Worm (Caenorhabditis elegans) whole organism, young adult: ENCODE measurements around the gene srbc-44.

Experiments
- B0261.1 ChIP-seq: sonication (generic microtip); optimal IDR thresholded peaks from 2 replicates; lab custom pipeline; 2016; ENCODE audit warnings: mild to moderate bottlenecking, missing genetic modification characterization, moderate library complexity, missing compliant biosample characterization
- F55B11.4 ChIP-seq: sonication (generic microtip); optimal IDR thresholded peaks from 2 replicates; lab custom pipeline; 2016; ENCODE audit warnings: missing compliant biosample characterization, missing genetic modification characterization, borderline replicate concordance; ENCODE audit not compliant: insufficient read depth
- Y56A3A.18 ChIP-seq: fragments of 200-800 bp; sonication (Bioruptor generic); IDR thresholded peaks from 2 replicates; pipeline ENCODE4 v1.3.6; 2022; ENCODE audit warnings: missing genetic modification reagents, missing genetic modification characterization, missing compliant biosample characterization
- Y67H2A.10 ChIP-seq: fragments of 200-800 bp; sonication (Bioruptor generic); conservative IDR thresholded peaks from 2 replicates; pipeline ENCODE4 v1.3.6; 2022; ENCODE audit warnings: missing genetic modification reagents, missing genetic modification characterization, missing compliant biosample characterization
- akir-1 ChIP-seq: fragments of 200-800 bp; sonication (Bioruptor generic); optimal IDR thresholded peaks from 2 replicates; lab custom pipeline; 2018; ENCODE audit warnings: mild to moderate bottlenecking, missing genetic modification characterization, moderate library complexity, missing compliant biosample characterization
- bed-1 ChIP-seq: fragments of 200-800 bp; sonication (Bioruptor generic); IDR thresholded peaks from 2 replicates; pipeline ENCODE4 v1.3.6; 2022; ENCODE audit warnings: missing genetic modification reagents, missing genetic modification characterization, missing compliant biosample characterization
- bed-2 ChIP-seq: fragments of 200-800 bp; sonication (Bioruptor generic); IDR thresholded peaks from 2 replicates; pipeline ENCODE4 v1.3.6; 2022; ENCODE audit warnings: missing genetic modification reagents, missing genetic modification characterization, missing compliant biosample characterization
- ccch-3 ChIP-seq: fragments of 200-800 bp; sonication (Bioruptor generic); optimal IDR thresholded peaks from 2 replicates; lab custom pipeline; 2018; ENCODE audit warnings: mild to moderate bottlenecking, missing genetic modification characterization, missing compliant biosample characterization
- ceh-100 ChIP-seq: fragments of 200-800 bp; sonication (Bioruptor generic); IDR thresholded peaks from 2 replicates; pipeline ENCODE4 v1.3.6; 2022; ENCODE audit warnings: missing genetic modification reagents, missing genetic modification characterization, missing compliant biosample characterization
- ceh-27 ChIP-seq: fragments of 200-800 bp; sonication (Bioruptor generic); optimal IDR thresholded peaks from 2 replicates; lab custom pipeline; 2018; ENCODE audit warnings: mild to moderate bottlenecking, missing genetic modification characterization, moderate library complexity, missing compliant biosample characterization
- chd-7 ChIP-seq: sonication (generic microtip); optimal IDR thresholded peaks from 2 replicates; lab custom pipeline; 2016; ENCODE audit warnings: mild to moderate bottlenecking, missing genetic modification characterization, moderate library complexity, missing compliant biosample characterization
- dpl-1 ChIP-seq: fragments of 150-350 bp; optimal IDR thresholded peaks from 2 replicates; lab custom pipeline; 2014; ENCODE audit warnings: missing biosample characterization, missing genetic modification reagents, missing genetic modification characterization
- egl-44 ChIP-seq: fragments of 200-800 bp; sonication (Bioruptor generic); IDR thresholded peaks from 2 replicates; pipeline ENCODE4 v1.3.6; 2022; ENCODE audit warnings: missing genetic modification reagents, missing genetic modification characterization, missing compliant biosample characterization
- gei-17 ChIP-seq: fragments of 200-800 bp; sonication (Bioruptor generic); optimal IDR thresholded peaks from 2 replicates; lab custom pipeline; 2018; ENCODE audit warnings: mild to moderate bottlenecking, missing genetic modification characterization, missing compliant biosample characterization
- lin-35 ChIP-seq, 3 experiments: fragments of 150-350 bp in 2 of 3; sonication (generic microtip) in 1 of 3; optimal IDR thresholded peaks; 2 replicates each; lab custom pipeline; 2014 to 2018; ENCODE audit warnings: missing biosample characterization in 3 of 3, missing genetic modification characterization in 3 of 3, missing genetic modification reagents in 3 of 3
- lin-40 ChIP-seq: sonication (generic microtip); optimal IDR thresholded peaks from 2 replicates; lab custom pipeline; 2016; ENCODE audit warnings: missing genetic modification characterization, mild to moderate bottlenecking, missing compliant biosample characterization, missing genotype, missing genetic modification reagents
- lin-54 ChIP-seq: fragments of 200-800 bp; sonication (Bioruptor generic); optimal IDR thresholded peaks from 2 replicates; lab custom pipeline; 2018; ENCODE audit warnings: mild to moderate bottlenecking, missing genetic modification characterization, missing compliant biosample characterization
- nfya-1 ChIP-seq: sonication (generic microtip); optimal IDR thresholded peaks from 2 replicates; lab custom pipeline; 2017; ENCODE audit warnings: antibody characterized with exemption, missing compliant biosample characterization, missing genetic modification characterization, borderline replicate concordance; ENCODE audit not compliant: insufficient read depth
- nhr-179 ChIP-seq: sonication (generic microtip); optimal IDR thresholded peaks from 2 replicates; lab custom pipeline; 2016; ENCODE audit warnings: mild to moderate bottlenecking, missing genetic modification characterization, missing compliant biosample characterization
- nhr-80 ChIP-seq: sonication (generic microtip); optimal IDR thresholded peaks from 2 replicates; lab custom pipeline; 2016; ENCODE audit warnings: missing genetic modification characterization, missing compliant biosample characterization
- pbrm-1 ChIP-seq: fragments of 200-800 bp; sonication (Bioruptor generic); IDR thresholded peaks from 2 replicates; pipeline ENCODE4 v1.3.6; 2022; ENCODE audit warnings: missing genetic modification reagents, missing genetic modification characterization, missing compliant biosample characterization
- rcor-1 ChIP-seq: fragments of 200-800 bp; sonication (Bioruptor generic); IDR thresholded peaks from 2 replicates; pipeline ENCODE4 v1.3.6; 2022; ENCODE audit warnings: missing genetic modification reagents, missing genetic modification characterization, missing compliant biosample characterization
- rec-8 ChIP-seq, 2 experiments: sonication (generic microtip); optimal IDR thresholded peaks; 2 replicates each; lab custom pipeline; 2016; ENCODE audit warnings: mild to moderate bottlenecking in 2 of 2, missing genetic modification characterization in 2 of 2, missing genetic modification reagents in 2 of 2, missing genotype in 2 of 2, missing biosample characterization in 1 of 2, missing compliant biosample characterization in 1 of 2, moderate library complexity in 1 of 2
- rpc-1 ChIP-seq, 2 experiments: fragments of 150-350 bp in 1 of 2; sonication (generic microtip) in 1 of 2; optimal IDR thresholded peaks; 2 replicates each; lab custom pipeline; 2014 to 2018; ENCODE audit warnings: missing biosample characterization in 1 of 2, missing genetic modification characterization in 1 of 2, missing genetic modification reagents in 1 of 2, missing genotype in 1 of 2
- sea-2 ChIP-seq: fragments of 200-800 bp; sonication (Bioruptor generic); IDR thresholded peaks from 2 replicates; pipeline ENCODE4 v1.3.6; 2022; ENCODE audit warnings: missing genetic modification characterization, missing compliant biosample characterization
- snpc-1.1 ChIP-seq: sonication (generic microtip); optimal IDR thresholded peaks from 2 replicates; lab custom pipeline; 2017; ENCODE audit warnings: missing genetic modification characterization, mild to moderate bottlenecking, missing compliant biosample characterization, antibody characterized with exemption, moderate library complexity, missing genotype, missing genetic modification reagents; ENCODE audit not compliant: insufficient read depth
- snpc-4 ChIP-seq, 5 experiments: fragments of 150-350 bp in 1 of 5; sonication (generic microtip) in 4 of 5; optimal IDR thresholded peaks; 2 replicates each; lab custom pipeline; 2014 to 2018; ENCODE audit warnings: missing genetic modification characterization in 5 of 5, missing biosample characterization in 3 of 5, antibody characterized with exemption in 2 of 5, mild to moderate bottlenecking in 2 of 5, missing compliant biosample characterization in 2 of 5, missing genotype in 2 of 5, moderate library complexity in 2 of 5, missing genetic modification reagents in 1 of 5
- somi-1 ChIP-seq: fragments of 200-800 bp; sonication (Bioruptor generic); optimal IDR thresholded peaks from 2 replicates; lab custom pipeline; 2018; ENCODE audit warnings: mild to moderate bottlenecking, missing genetic modification characterization, missing compliant biosample characterization
- unc-130 ChIP-seq: sonication (generic microtip); optimal IDR thresholded peaks from 2 replicates; lab custom pipeline; 2016; ENCODE audit warnings: missing genetic modification reagents, missing genetic modification characterization, missing compliant biosample characterization
- ztf-26 ChIP-seq: sonication (generic microtip); optimal IDR thresholded peaks from 2 replicates; lab custom pipeline; 2017; ENCODE audit warnings: missing genetic modification characterization, missing compliant biosample characterization

The srbc-44 gene

DNA sequence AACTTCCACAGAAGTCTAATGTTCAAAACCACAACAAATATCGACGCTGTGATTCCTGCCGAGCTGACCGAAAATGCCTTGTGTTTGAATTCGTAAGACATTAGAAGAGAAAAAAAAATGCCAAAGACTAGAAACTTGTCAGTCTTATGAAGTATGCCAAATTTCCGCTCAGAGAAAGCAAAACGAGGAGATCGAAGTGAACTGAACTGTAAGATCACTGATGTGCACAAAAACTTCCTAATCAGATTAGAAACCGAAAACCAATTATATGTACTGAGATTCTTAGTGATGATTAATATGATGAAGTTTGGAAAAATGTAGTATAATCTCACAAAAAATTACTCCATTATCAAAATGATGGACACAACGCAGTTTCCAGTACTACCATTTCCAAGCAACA, at the start of gene srbc-44:
Gene srbc-44, minus strand, starts transcription at position 101 of the 400 bp plus-strand sequence.
- TF ChIP-seq B0261.1 (tag; lab: Kevin White, UChicago) (no peak), rec-8 (tag; optimal IDR thresholded peaks at IDR 0.05; lab: Kevin White, UChicago) (no peak), Y67H2A.10 (GFP tag; lab: Robert Waterston, UW) (no peak), lin-40 (tag; lab: Kevin White, UChicago) (no peak), somi-1 (GFP tag; lab: Kevin White, UChicago) (no peak), snpc-4 (GFP tag; optimal IDR thresholded peaks at IDR 0.05; lab: Kevin White, UChicago) (no peak), snpc-4 (tag; optimal IDR thresholded peaks at IDR 0.05; lab: Kevin White, UChicago) (no peak), rpc-1 (optimal IDR thresholded peaks at IDR 0.05; lab: Kevin White, UChicago) (no peak), rpc-1 (tag; optimal IDR thresholded peaks at IDR 0.05; lab: Kevin White, UChicago) (no peak), pbrm-1 (GFP tag; lab: Robert Waterston, UW) (no peak), unc-130 (GFP tag; lab: Kevin White, UChicago) (no peak), egl-44 (GFP tag; lab: Robert Waterston, UW) (no peak), gei-17 (GFP tag; lab: Kevin White, UChicago) (no peak), snpc-1.1 (tag; lab: Kevin White, UChicago) (no peak)

DNA sequence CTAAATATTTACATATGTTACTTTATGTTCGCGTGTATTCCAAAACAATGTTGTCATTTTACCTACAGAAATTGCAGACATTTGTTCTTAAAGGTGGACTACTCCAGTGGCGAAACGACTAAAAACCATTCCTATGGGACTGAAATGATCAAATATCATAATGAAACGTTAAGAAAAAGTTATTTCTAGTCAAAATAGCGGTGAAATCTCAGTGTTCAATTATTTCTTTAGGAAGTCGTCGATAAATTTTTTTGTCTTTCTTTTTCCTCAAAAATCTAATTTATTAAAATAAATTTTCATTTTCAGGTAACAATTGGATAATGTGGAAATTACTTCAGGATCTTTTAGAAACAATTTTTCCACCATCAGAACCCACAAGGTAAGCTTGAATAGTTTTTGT, 47.0 kb upstream of the srbc-44 start, which contains the start of gene C44H9.4:
Gene C44H9.4, plus strand, starts transcription at position 301 of the 400 bp plus-strand sequence.
- TF ChIP-seq bed-2 (GFP tag; lab: Robert Waterston, UW) (no peak), ceh-27 (GFP tag; lab: Kevin White, UChicago) (no peak), dpl-1 (no peak), nhr-179 (tag; lab: Kevin White, UChicago) (no peak), ztf-26 (tag; lab: Kevin White, UChicago) (no peak), lin-54 (no peak), nfya-1 (no peak), lin-35 (GFP tag; optimal IDR thresholded peaks at IDR 0.05; lab: Kevin White, UChicago) (no peak), sea-2 (GFP tag; lab: Robert Waterston, UW) (no peak), rcor-1 (no peak), chd-7 (tag; lab: Kevin White, UChicago) (no peak), gei-17 (GFP tag; lab: Kevin White, UChicago) (no peak), ccch-3 (GFP tag; lab: Kevin White, UChicago) (no peak)
- TF ChIP-seq, all 124 proteins: peak for 0

- TF ChIP-seq akir-1 (GFP tag; lab: Kevin White, UChicago) (no peak), nhr-80 (tag; lab: Kevin White, UChicago) (peak; percentile 18), gei-17 (GFP tag; lab: Kevin White, UChicago) (no peak)
Measured at ce11 chrV:12827219-12827618, 38.9 kb upstream of the srbc-44 start, which contains the start of gene ugt-15. Gene ugt-15, plus strand, starts transcription at chrV:12827519.

DNA sequence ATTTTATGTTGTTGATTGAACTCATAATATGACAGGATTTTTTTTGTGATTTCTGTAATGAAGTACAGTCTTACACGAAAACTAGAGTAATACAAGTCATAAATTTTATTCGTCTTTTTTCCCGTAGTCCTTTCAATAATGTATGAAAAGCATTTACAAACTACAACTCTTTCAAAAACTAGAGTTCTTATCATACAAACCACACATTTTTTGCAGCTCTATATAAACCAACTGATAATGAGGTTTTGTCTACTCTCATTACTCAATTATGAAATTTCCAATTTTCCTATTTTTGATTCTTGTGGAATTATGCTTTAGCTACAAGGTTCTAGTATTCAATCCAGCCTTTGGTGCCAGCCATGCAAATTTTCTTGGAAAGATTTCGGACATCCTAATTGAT, 36.4 kb upstream of the srbc-44 start, which contains the start of gene ugt-16:
Gene ugt-16, plus strand, starts transcription at position 248 of the 400 bp plus-strand sequence.
- TF ChIP-seq nhr-80 (tag; lab: Kevin White, UChicago) (peak; percentile 51), bed-1 (GFP tag; lab: Robert Waterston, UW) (no peak)
- TF ChIP-seq, all 124 proteins: peak for 1

- no peak for TF ChIP-seq F55B11.4
- TF ChIP-seq nhr-80 (tag; lab: Kevin White, UChicago) = peak; percentile 46
- TF ChIP-seq ceh-100 (GFP tag; lab: Robert Waterston, UW) = no peak
- TF ChIP-seq Y56A3A.18 (GFP tag; lab: Robert Waterston, UW) = no peak
Measured at ce11 chrV:12822065-12822464, 33.7 kb upstream of the srbc-44 start.
